Fruit fly (Drosophila melanogaster) whole organism, prepupa: ENCODE measurements around the gene mtDNA-helicase.

Source experiments
- Blimp-1 ChIP-seq: fragments of 200-800 bp; sonication (Bioruptor generic); optimal IDR thresholded peaks from 3 replicates; lab custom pipeline; 2017; ENCODE audit warnings: missing biosample characterization, missing genetic modification characterization, mild to moderate bottlenecking, moderate library complexity, missing genetic modification reagents
- CG10631 ChIP-seq: fragments of 200-800 bp; sonication (Bioruptor generic); optimal IDR thresholded peaks from 2 replicates; lab custom pipeline; 2016; ENCODE audit warnings: missing biosample characterization, missing genetic modification characterization
- CG10669 ChIP-seq: fragments of 200-800 bp; sonication (Bioruptor generic); optimal IDR thresholded peaks from 3 replicates; lab custom pipeline; 2018; ENCODE audit warnings: missing biosample characterization, mild to moderate bottlenecking, missing genetic modification characterization, moderate library complexity
- CG11294 ChIP-seq: fragments of 200-800 bp; sonication (Bioruptor generic); IDR thresholded peaks from 2 replicates; pipeline ENCODE4 v1.3.6; 2022; ENCODE audit warnings: missing biosample characterization, missing genetic modification characterization
- CG11902 ChIP-seq: fragments of 200-800 bp; sonication (Bioruptor generic); optimal IDR thresholded peaks from 3 replicates; lab custom pipeline; 2016; ENCODE audit warnings: missing biosample characterization, missing genetic modification characterization
- CG15336 ChIP-seq: fragments of 200-800 bp; sonication (Bioruptor generic); IDR thresholded peaks from 2 replicates; pipeline ENCODE4 v1.3.6; 2022; ENCODE audit warnings: missing biosample characterization, missing genetic modification characterization
- CG16779 ChIP-seq: fragments of 200-800 bp; sonication (Bioruptor generic); optimal IDR thresholded peaks from 3 replicates; lab custom pipeline; 2017; ENCODE audit warnings: missing biosample characterization, mild to moderate bottlenecking, missing genetic modification characterization
- CG31627 ChIP-seq: fragments of 200-800 bp; sonication (Bioruptor generic); optimal IDR thresholded peaks from 3 replicates; lab custom pipeline; 2016; ENCODE audit warnings: missing biosample characterization, missing genetic modification characterization
- CG32006 ChIP-seq: fragments of 200-800 bp; sonication (Bioruptor generic); optimal IDR thresholded peaks from 3 replicates; lab custom pipeline; 2017; ENCODE audit warnings: missing biosample characterization, mild to moderate bottlenecking, missing genetic modification characterization
- CG34406 ChIP-seq: fragments of 200-800 bp; sonication (Bioruptor generic); optimal IDR thresholded peaks from 3 replicates; lab custom pipeline; 2016; ENCODE audit warnings: missing biosample characterization, missing genetic modification characterization
- CG3919 ChIP-seq: fragments of 200-800 bp; sonication (Bioruptor generic); optimal IDR thresholded peaks from 3 replicates; lab custom pipeline; 2016; ENCODE audit warnings: missing biosample characterization, missing genetic modification characterization
- CG4318 ChIP-seq: fragments of 200-800 bp; sonication (Bioruptor generic); optimal IDR thresholded peaks from 3 replicates; lab custom pipeline; 2017; ENCODE audit warnings: missing biosample characterization, mild to moderate bottlenecking, missing genetic modification characterization
- CG6163 ChIP-seq: fragments of 200-800 bp; sonication (Bioruptor generic); IDR thresholded peaks from 3 replicates; pipeline ENCODE4 v1.3.6; 2022; ENCODE audit warnings: missing biosample characterization, missing genetic modification characterization
- CG6792 ChIP-seq: fragments of 200-800 bp; sonication (Bioruptor generic); optimal IDR thresholded peaks from 3 replicates; lab custom pipeline; 2016; ENCODE audit warnings: missing biosample characterization, missing genetic modification characterization
- CG6808 ChIP-seq: fragments of 200-800 bp; sonication (Bioruptor generic); optimal IDR thresholded peaks from 3 replicates; lab custom pipeline; 2017; ENCODE audit warnings: missing biosample characterization, missing genetic modification characterization, mild to moderate bottlenecking, moderate library complexity, missing genetic modification reagents
- CG6854 ChIP-seq: fragments of 200-800 bp; sonication (Bioruptor generic); optimal IDR thresholded peaks from 2 replicates; lab custom pipeline; 2017; ENCODE audit warnings: missing biosample characterization, mild to moderate bottlenecking, missing genetic modification characterization
- CG7368 ChIP-seq: fragments of 200-800 bp; sonication (Bioruptor generic); optimal IDR thresholded peaks from 3 replicates; lab custom pipeline; 2016; ENCODE audit warnings: missing biosample characterization, missing genetic modification characterization
- CG9139 ChIP-seq: fragments of 200-800 bp; sonication (Bioruptor generic); optimal IDR thresholded peaks from 3 replicates; lab custom pipeline; 2017; ENCODE audit warnings: missing biosample characterization, mild to moderate bottlenecking, missing genetic modification characterization
- Eip75B ChIP-seq: fragments of 200-800 bp; sonication (Bioruptor generic); optimal IDR thresholded peaks from 3 replicates; lab custom pipeline; 2016; ENCODE audit warnings: missing biosample characterization, missing genetic modification characterization
- Eip78C ChIP-seq: fragments of 200-800 bp; sonication (Bioruptor generic); peaks from one replicate; lab custom pipeline; 2016; ENCODE audit warnings: missing biosample characterization, missing genetic modification characterization
- Ets96B ChIP-seq: fragments of 200-800 bp; optimal IDR thresholded peaks from 2 replicates; lab custom pipeline; 2019; ENCODE audit warnings: missing biosample characterization, mild to moderate bottlenecking, missing genetic modification characterization, moderate library complexity
- Gug ChIP-seq: fragments of 200-800 bp; sonication (Bioruptor generic); IDR thresholded peaks from 2 replicates; pipeline ENCODE4 v1.3.6; 2022; ENCODE audit warnings: missing biosample characterization, missing genetic modification characterization
- Hr38 ChIP-seq: sonication (Bioruptor generic); optimal IDR thresholded peaks from 2 replicates; lab custom pipeline; 2016; ENCODE audit warnings: missing biosample characterization, missing genetic modification characterization
- Hr39 ChIP-seq: fragments of 200-800 bp; sonication (Bioruptor generic); optimal IDR thresholded peaks from 2 replicates; lab custom pipeline; 2016; ENCODE audit warnings: missing biosample characterization, missing genetic modification characterization
- OdsH ChIP-seq: fragments of 200-800 bp; sonication (Bioruptor generic); optimal IDR thresholded peaks from 3 replicates; lab custom pipeline; 2016; ENCODE audit warnings: missing biosample characterization, missing genetic modification characterization
- Sox102F ChIP-seq: fragments of 200-800 bp; sonication (Bioruptor generic); optimal IDR thresholded peaks from 2 replicates; lab custom pipeline; 2016; ENCODE audit warnings: missing biosample characterization, mild to moderate bottlenecking, missing genetic modification characterization
- Sox15 ChIP-seq: fragments of 200-800 bp; sonication (Bioruptor generic); optimal IDR thresholded peaks from 3 replicates; lab custom pipeline; 2016; ENCODE audit warnings: missing biosample characterization, missing genetic modification characterization
- achi ChIP-seq: fragments of 200-800 bp; sonication (Bioruptor generic); optimal IDR thresholded peaks from 3 replicates; lab custom pipeline; 2016; ENCODE audit warnings: missing biosample characterization, missing genetic modification characterization
- acj6 ChIP-seq: fragments of 200-800 bp; sonication (Bioruptor generic); optimal IDR thresholded peaks from 3 replicates; lab custom pipeline; 2016; ENCODE audit warnings: missing biosample characterization, missing genetic modification characterization
- cyc ChIP-seq: fragments of 200-800 bp; sonication (Bioruptor generic); optimal IDR thresholded peaks from 3 replicates; lab custom pipeline; 2016; ENCODE audit warnings: missing biosample characterization, missing genetic modification characterization
- dac ChIP-seq: fragments of 200-800 bp; sonication (Bioruptor generic); optimal IDR thresholded peaks from 2 replicates; lab custom pipeline; 2017; ENCODE audit warnings: missing biosample characterization, mild to moderate bottlenecking, missing genetic modification characterization
- dsx ChIP-seq: fragments of 200-800 bp; optimal IDR thresholded peaks from 3 replicates; lab custom pipeline; 2019; ENCODE audit warnings: missing biosample characterization, mild to moderate bottlenecking, missing genetic modification characterization, moderate library complexity; ENCODE audit not compliant: poor library complexity, severe bottlenecking
- esn ChIP-seq: fragments of 200-800 bp; sonication (Bioruptor generic); optimal IDR thresholded peaks from 2 replicates; lab custom pipeline; 2016; ENCODE audit warnings: missing biosample characterization, mild to moderate bottlenecking, missing genetic modification characterization, moderate library complexity
- fd85E ChIP-seq: fragments of 200-800 bp; sonication (Bioruptor generic); optimal IDR thresholded peaks from 3 replicates; lab custom pipeline; 2016; ENCODE audit warnings: missing biosample characterization, missing genetic modification characterization
- fkh ChIP-seq: fragments of 200-800 bp; sonication (Bioruptor generic); optimal IDR thresholded peaks from 3 replicates; lab custom pipeline; 2017; ENCODE audit warnings: missing biosample characterization, mild to moderate bottlenecking, missing genetic modification characterization, moderate library complexity
- lz ChIP-seq: fragments of 200-800 bp; sonication (Bioruptor generic); optimal IDR thresholded peaks from 3 replicates; lab custom pipeline; 2016; ENCODE audit warnings: missing biosample characterization, missing genetic modification characterization
- net ChIP-seq: fragments of 200-800 bp; sonication (Bioruptor generic); optimal IDR thresholded peaks from 3 replicates; lab custom pipeline; 2016; ENCODE audit warnings: missing biosample characterization, missing genetic modification characterization
- pdm3 ChIP-seq: fragments of 200-800 bp; sonication (Bioruptor generic); optimal IDR thresholded peaks from 3 replicates; lab custom pipeline; 2016; ENCODE audit warnings: missing biosample characterization, missing genetic modification characterization
- salr ChIP-seq, 2 experiments: fragments of 200-800 bp; sonication (Bioruptor generic); optimal IDR thresholded peaks; 3 replicates each; lab custom pipeline; 2016 to 2018; ENCODE audit warnings: missing biosample characterization in 2 of 2, missing genetic modification characterization in 2 of 2, mild to moderate bottlenecking in 1 of 2
- spab ChIP-seq: fragments of 200-800 bp; sonication (Bioruptor generic); optimal IDR thresholded peaks from 2 replicates; lab custom pipeline; 2017; ENCODE audit warnings: missing biosample characterization, mild to moderate bottlenecking, missing genetic modification characterization, missing genetic modification reagents
- ss ChIP-seq, 2 experiments: fragments of 200-800 bp; sonication (Bioruptor generic); optimal IDR thresholded peaks; 2 replicates in 1 of 2; 3 replicates in 1 of 2; lab custom pipeline; 2017 to 2018; ENCODE audit warnings: mild to moderate bottlenecking in 2 of 2, missing biosample characterization in 2 of 2, missing genetic modification characterization in 2 of 2, moderate library complexity in 1 of 2
- svp ChIP-seq: fragments of 200-800 bp; sonication (Bioruptor generic); peaks from one replicate; lab custom pipeline; 2016; ENCODE audit warnings: missing biosample characterization, missing genetic modification characterization
- topi ChIP-seq: fragments of 200-800 bp; sonication (Bioruptor generic); optimal IDR thresholded peaks from 3 replicates; lab custom pipeline; 2016; ENCODE audit warnings: missing biosample characterization, missing genetic modification characterization
- vri ChIP-seq: fragments of 200-800 bp; sonication (Bioruptor generic); optimal IDR thresholded peaks from 3 replicates; lab custom pipeline; 2016; ENCODE audit warnings: missing biosample characterization, mild to moderate bottlenecking, missing genetic modification characterization

mtDNA-helicase gene

DNA sequence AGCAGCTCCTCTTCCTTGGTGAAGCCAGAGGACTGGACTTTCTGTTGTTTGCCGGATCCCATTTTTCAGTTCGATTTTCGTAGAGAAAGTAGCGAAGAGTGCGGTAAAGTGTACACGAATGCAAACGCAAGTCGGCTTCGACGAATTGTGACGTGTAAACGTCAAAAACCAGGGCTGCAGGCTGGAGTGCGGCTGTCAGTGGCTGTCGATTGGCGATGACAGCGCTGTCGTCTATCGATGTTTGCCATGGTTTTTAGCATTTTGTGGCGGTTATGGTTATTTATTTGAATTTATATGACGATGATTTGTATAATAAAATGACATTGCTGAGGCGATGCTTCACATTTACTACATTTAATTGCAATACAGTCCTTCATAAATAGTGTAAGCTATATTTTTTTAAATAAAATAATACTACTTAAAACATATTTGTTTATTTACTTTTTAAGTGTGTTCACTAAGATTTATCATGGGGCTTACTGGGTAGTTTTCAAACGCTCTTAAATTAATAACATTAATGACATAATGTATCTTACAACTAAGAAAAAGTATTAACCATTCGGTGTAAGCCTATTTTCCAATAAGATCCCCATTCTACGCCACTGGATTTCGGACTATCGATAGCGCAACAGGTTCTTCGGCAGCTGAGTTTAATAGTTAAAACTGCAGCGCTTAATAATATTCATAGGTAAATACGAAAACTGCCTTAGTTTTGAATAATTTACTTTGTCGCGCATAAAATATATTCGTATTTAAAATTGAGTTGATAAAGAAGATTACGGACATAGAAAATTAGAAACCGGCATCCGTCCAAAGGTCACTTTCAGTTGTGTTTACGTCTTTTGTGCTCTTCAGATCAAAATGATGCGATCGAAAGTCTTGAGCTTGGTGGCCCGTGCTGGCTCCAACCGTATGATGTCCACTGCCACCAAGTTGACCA lies 25.0 kb upstream of the mtDNA-helicase start, which contains the start of the genes CG5885 and CG4598 (continued):
- peak; percentile 100 for TF ChIP-seq achi (GFP tag; lab: Kevin White, UChicago)
- TF ChIP-seq Hr39, result peak; percentile 75
- peak; percentile 71 for TF ChIP-seq Sox102F (GFP tag; lab: Kevin White, UChicago)
- TF ChIP-seq dsx (GFP tag; lab: Kevin White, UChicago), result peak; percentile 35
- peak; percentile 46 for TF ChIP-seq topi
- peak; percentile 7 for TF ChIP-seq CG6854 (GFP tag; lab: Kevin White, UChicago)
- peak; percentile 64 for TF ChIP-seq spab (GFP tag; lab: Kevin White, UChicago)
- peak; percentile 79 for TF ChIP-seq OdsH (GFP tag; lab: Kevin White, UChicago)
- peak; percentile 82 for TF ChIP-seq esn (GFP tag; lab: Kevin White, UChicago)
- peak; percentile 56 for TF ChIP-seq Sox15 (GFP tag; lab: Kevin White, UChicago)
- TF ChIP-seq Ets96B, result peak; percentile 58
- peak; percentile 53 for TF ChIP-seq CG10669 (GFP tag; lab: Kevin White, UChicago)
- peak; percentile 50 for TF ChIP-seq Blimp-1 (GFP tag; lab: Kevin White, UChicago)
- TF ChIP-seq fd85E (GFP tag; lab: Kevin White, UChicago), result no peak
- TF ChIP-seq CG3919 (GFP tag; lab: Kevin White, UChicago), result peak; percentile 76
- peak; percentile 50 for TF ChIP-seq CG7368
- TF ChIP-seq CG6808 (GFP tag; lab: Kevin White, UChicago), result peak; percentile 79
- TF ChIP-seq CG10631, result peak; percentile 84
- peak; percentile 33 for TF ChIP-seq dac
- TF ChIP-seq pdm3 (GFP tag; lab: Kevin White, UChicago), result peak; percentile 78
- TF ChIP-seq ss (GFP tag; optimal IDR thresholded peaks at IDR 0.05; lab: Kevin White, UChicago), result peak; percentile 83 to 86
- TF ChIP-seq CG4318 (GFP tag; lab: Kevin White, UChicago), result peak; percentile 8
- peak; percentile 76 for TF ChIP-seq CG6163
- TF ChIP-seq CG9139, result peak; percentile 85
- peak; percentile 76 for TF ChIP-seq svp (GFP tag; lab: Kevin White, UChicago)
- peak; percentile 54 for TF ChIP-seq vri
- TF ChIP-seq Hr38 (GFP tag; lab: Kevin White, UChicago), result peak; percentile 7
- TF ChIP-seq lz, result peak; percentile 77
- peak; percentile 73 for TF ChIP-seq CG32006 (GFP tag; lab: Kevin White, UChicago)
- TF ChIP-seq cyc (GFP tag; lab: Kevin White, UChicago), result peak; percentile 55
- peak; percentile 80 for TF ChIP-seq CG16779 (tag; lab: Kevin White, UChicago)
- TF ChIP-seq CG31627 (GFP tag; lab: Kevin White, UChicago), result peak; percentile 57
- TF ChIP-seq acj6, result peak; percentile 76
- TF ChIP-seq, all 60 proteins: peak for 58

DNA sequence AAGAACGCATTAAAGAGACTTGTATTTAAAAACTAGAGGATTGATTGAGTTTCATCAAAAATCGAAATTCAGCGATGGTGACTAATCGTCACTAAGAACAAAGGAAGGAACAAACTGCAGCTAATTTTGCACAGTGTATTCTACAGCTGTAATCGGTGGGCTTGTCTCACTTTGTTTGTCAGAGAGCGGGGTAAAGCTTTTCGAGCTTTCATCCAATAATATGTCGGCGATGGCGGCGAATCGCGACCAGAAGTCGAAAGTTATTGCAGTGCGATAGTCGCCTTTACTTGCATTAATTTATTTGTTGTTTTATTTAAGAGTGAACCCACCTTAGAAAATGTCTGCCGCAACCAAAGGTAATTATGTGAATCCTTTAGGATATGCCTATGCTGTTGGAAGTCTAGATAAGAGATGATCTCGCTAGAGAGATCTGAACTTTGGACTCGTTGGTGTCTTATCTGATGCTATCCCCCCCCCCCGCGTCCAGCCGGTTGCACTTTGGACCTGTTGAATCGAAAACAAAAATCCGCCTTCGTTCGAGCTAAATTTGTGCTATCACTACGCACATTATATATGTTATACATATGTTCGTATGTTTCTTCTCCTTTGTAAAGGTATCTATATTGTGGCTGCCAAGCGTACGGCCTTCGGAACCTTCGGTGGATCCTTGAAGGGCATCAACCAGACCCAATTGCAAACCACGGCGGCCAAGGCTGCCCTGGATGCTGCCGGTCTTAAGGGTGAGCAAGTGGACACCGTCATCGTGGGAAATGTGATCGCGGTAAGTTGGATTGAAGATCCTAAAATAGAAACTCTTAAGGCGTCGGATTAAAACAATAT lies 22.0 kb upstream of the mtDNA-helicase start, which contains the start of gene yip2:
Gene yip2, plus strand, starts transcription at position 243 of the 840 bp plus-strand sequence.
- TF ChIP-seq achi (GFP tag; lab: Kevin White, UChicago) (peak; percentile 77), fkh (GFP tag; lab: Kevin White, UChicago) (peak; percentile 61), acj6 (peak; percentile 54), Hr38 (GFP tag; lab: Kevin White, UChicago) (peak; percentile 67), CG6163 (peak; percentile 76), pdm3 (GFP tag; lab: Kevin White, UChicago) (peak; percentile 80), svp (GFP tag; lab: Kevin White, UChicago) (peak; percentile 99), vri (peak; percentile 82), CG34406 (GFP tag; lab: Kevin White, UChicago) (peak; percentile 59), CG6808 (GFP tag; lab: Kevin White, UChicago) (peak; percentile 99), Gug (GFP tag; lab: Robert Waterston, UW) (peak; percentile 73), CG11902 (no peak), CG11294 (GFP tag; lab: Robert Waterston, UW) (peak; percentile 10; the same call in 1 of the 2 replicates), esn (GFP tag; lab: Kevin White, UChicago) (peak; percentile 84), net (GFP tag; lab: Kevin White, UChicago) (peak; percentile 98), CG4318 (GFP tag; lab: Kevin White, UChicago) (no peak), CG15336 (GFP tag; lab: Robert Waterston, UW) (peak; percentile 94), CG31627 (GFP tag; lab: Kevin White, UChicago) (peak; percentile 54), topi (peak; percentile 82), Sox102F (GFP tag; lab: Kevin White, UChicago) (peak; percentile 88), Eip75B (GFP tag; lab: Kevin White, UChicago) (peak; percentile 82), CG6792 (GFP tag; lab: Kevin White, UChicago) (peak; percentile 61), Ets96B (peak; percentile 87), salr (GFP tag; optimal IDR thresholded peaks at IDR 0.05; lab: Kevin White, UChicago) (peak; percentile 91 to 93), ss (GFP tag; optimal IDR thresholded peaks at IDR 0.05; lab: Kevin White, UChicago) (peak; percentile 100), Eip78C (GFP tag; lab: Kevin White, UChicago) (peak; percentile 86), Blimp-1 (GFP tag; lab: Kevin White, UChicago) (peak; percentile 96)
